Fruit fly (Drosophila melanogaster): Measurements from ENCODE around the gene CG5823.

- TF ChIP-seq h (optimal IDR thresholded peaks at IDR 0.05) = no peak
- no peak for TF ChIP-seq Myc (optimal IDR thresholded peaks at IDR 0.05)
- TF ChIP-seq Sin3A (optimal IDR thresholded peaks at IDR 0.05) = no peak
- no peak for TF ChIP-seq psq (optimal IDR thresholded peaks at IDR 0.05)
These were observed 32.5 kb upstream of the CG5823 start for dm6 chr3R:17566619-17567489.
